Fruit fly (Drosophila melanogaster) whole organism, embryonic: ENCODE results near the gene fend.

ENCODE experiments used
- Awh ChIP-seq: fragments of 200-800 bp; sonication (Bioruptor generic); IDR thresholded peaks from 2 replicates; pipeline ENCODE4, ENCODE4 v1.3.6; 2022; ENCODE audit warnings: missing biosample characterization, missing genetic modification characterization
- Bdp1 ChIP-seq: fragments of 200-800 bp; sonication (Bioruptor generic); optimal IDR thresholded peaks from 3 replicates; lab custom pipeline; 2016; ENCODE audit warnings: missing biosample characterization, missing genetic modification characterization
- Blimp-1 ChIP-seq: fragments of 200-800 bp; sonication (Bioruptor generic); optimal IDR thresholded peaks from 3 replicates; lab custom pipeline; 2018; ENCODE audit warnings: missing biosample characterization, missing genetic modification characterization, mild to moderate bottlenecking, moderate library complexity, missing genetic modification reagents
- CG1233 ChIP-seq: fragments of 200-800 bp; sonication (Bioruptor generic); optimal IDR thresholded peaks from 4 replicates; lab custom pipeline; 2018; ENCODE audit warnings: missing biosample characterization, mild to moderate bottlenecking, missing genetic modification characterization
- CG12391 ChIP-seq: fragments of 200-800 bp; sonication (Bioruptor generic); optimal IDR thresholded peaks from 3 replicates; lab custom pipeline; 2018; ENCODE audit warnings: missing biosample characterization, mild to moderate bottlenecking, missing genetic modification characterization, moderate library complexity
- CG13287 ChIP-seq: fragments of 200-800 bp; sonication (Bioruptor generic); IDR thresholded peaks from 2 replicates; pipeline ENCODE4 v1.3.6; 2022; ENCODE audit warnings: missing biosample characterization, missing genetic modification characterization; ENCODE audit not compliant: partially characterized antibody
- CG14050 ChIP-seq: fragments of 200-800 bp; sonication (Bioruptor generic); IDR thresholded peaks from 3 replicates; pipeline ENCODE4 v1.3.6; 2022; ENCODE audit warnings: missing biosample characterization, missing genetic modification characterization
- CG1529 ChIP-seq: fragments of 200-800 bp; sonication (Bioruptor generic); optimal IDR thresholded peaks from 3 replicates; lab custom pipeline; 2018; ENCODE audit warnings: missing biosample characterization, missing genetic modification characterization
- CG1792 ChIP-seq: fragments of 200-800 bp; sonication (Bioruptor generic); optimal IDR thresholded peaks from 2 replicates; lab custom pipeline; 2016; ENCODE audit warnings: missing biosample characterization, missing genetic modification characterization
- CG1832 ChIP-seq: fragments of 200-800 bp; sonication (Bioruptor generic); optimal IDR thresholded peaks from 2 replicates; lab custom pipeline; 2017; ENCODE audit warnings: missing biosample characterization, mild to moderate bottlenecking, missing genetic modification characterization, inconsistent platforms
- CG30020 ChIP-seq: fragments of 200-800 bp; optimal IDR thresholded peaks from 2 replicates; lab custom pipeline; 2019; ENCODE audit warnings: missing biosample characterization, mild to moderate bottlenecking, missing genetic modification characterization, moderate library complexity
- CG42726 ChIP-seq: fragments of 200-800 bp; sonication (Bioruptor generic); IDR thresholded peaks from 2 replicates; pipeline ENCODE4 v1.3.6; 2022; ENCODE audit warnings: missing biosample characterization, missing genetic modification characterization; ENCODE audit not compliant: partially characterized antibody
- CG5180 ChIP-seq: fragments of 200-800 bp; sonication (Bioruptor generic); optimal IDR thresholded peaks from 3 replicates; lab custom pipeline; 2017; ENCODE audit warnings: missing biosample characterization, missing genetic modification characterization, mild to moderate bottlenecking, moderate library complexity, missing genetic modification reagents
- CG6175 ChIP-seq: fragments of 200-800 bp; sonication (Bioruptor generic); IDR thresholded peaks from 3 replicates; pipeline ENCODE4 v1.3.6; 2022; ENCODE audit warnings: missing biosample characterization, missing genetic modification characterization
- CG8290 ChIP-seq, 3 experiments: fragments of 200-800 bp; sonication (Bioruptor generic); optimal IDR thresholded peaks; 2 replicates each; lab custom pipeline; 2016 to 2019; ENCODE audit warnings: missing biosample characterization in 3 of 3, missing genetic modification characterization in 3 of 3, mild to moderate bottlenecking in 2 of 3, moderate library complexity in 1 of 3
- CG9727 ChIP-seq: fragments of 200-800 bp; sonication (Bioruptor generic); optimal IDR thresholded peaks from 3 replicates; lab custom pipeline; 2017; ENCODE audit warnings: missing biosample characterization, mild to moderate bottlenecking, missing genetic modification characterization
- CHES-1-like ChIP-seq: fragments of 200-800 bp; sonication (Bioruptor generic); optimal IDR thresholded peaks from 2 replicates; lab custom pipeline; 2016; ENCODE audit warnings: missing biosample characterization, missing genetic modification characterization
- Drgx ChIP-seq: fragments of 200-800 bp; sonication (Bioruptor generic); IDR thresholded peaks from 2 replicates; pipeline ENCODE4 v1.3.6; 2022; ENCODE audit warnings: missing biosample characterization, missing genetic modification characterization
- Fer2 ChIP-seq: fragments of 200-800 bp; sonication (Bioruptor generic); optimal IDR thresholded peaks from 2 replicates; lab custom pipeline; 2018; ENCODE audit warnings: missing biosample characterization, mild to moderate bottlenecking, missing genetic modification characterization, moderate library complexity
- Hr3 ChIP-seq: fragments of 200-800 bp; sonication (Bioruptor generic); optimal IDR thresholded peaks from 3 replicates; lab custom pipeline; 2016; ENCODE audit warnings: missing biosample characterization, missing genetic modification characterization
- Hr78 ChIP-seq, 2 experiments: fragments of 200-800 bp in 1 of 2; fragments of >200 bp in 1 of 2; sonication (Bioruptor generic) in 1 of 2; optimal IDR thresholded peaks; 2 replicates each; lab custom pipeline; 2017 to 2019; ENCODE audit warnings: missing biosample characterization in 2 of 2, missing genetic modification characterization in 2 of 2, mild to moderate bottlenecking in 1 of 2, moderate library complexity in 1 of 2
- Max ChIP-seq: fragments of 200-800 bp; sonication (Bioruptor generic); optimal IDR thresholded peaks from 2 replicates; lab custom pipeline; 2016; ENCODE audit warnings: missing biosample characterization, mild to moderate bottlenecking, missing genetic modification characterization
- Sox100B ChIP-seq: fragments of 200-800 bp; sonication (Bioruptor generic); optimal IDR thresholded peaks from 3 replicates; lab custom pipeline; 2018; ENCODE audit warnings: missing biosample characterization, mild to moderate bottlenecking, missing genetic modification characterization
- Sry-δ ChIP-seq: fragments of 200-800 bp; sonication (Bioruptor generic); optimal IDR thresholded peaks from 2 replicates; lab custom pipeline; 2016; ENCODE audit warnings: missing biosample characterization, missing genetic modification characterization
- Ssrp ChIP-seq: fragments of 200-800 bp; sonication (Bioruptor generic); optimal IDR thresholded peaks from 2 replicates; lab custom pipeline; 2018; ENCODE audit warnings: missing biosample characterization, mild to moderate bottlenecking, missing genetic modification characterization, moderate library complexity
- Trl ChIP-seq, 3 experiments: fragments of >200 bp in 2 of 3; fragments of 200-800 bp in 1 of 3; sonication (Bioruptor generic) in 1 of 3; optimal IDR thresholded peaks; 2 replicates in 1 of 3; 3 replicates in 2 of 3; lab custom pipeline; 2016 to 2017; ENCODE audit warnings: missing biosample characterization in 1 of 3, missing genetic modification characterization in 1 of 3
- bab2 ChIP-seq: fragments of 200-800 bp; sonication (Bioruptor generic); optimal IDR thresholded peaks from 2 replicates; lab custom pipeline; 2016; ENCODE audit warnings: missing biosample characterization, missing genetic modification characterization
- cas ChIP-seq: fragments of 200-800 bp; sonication (Bioruptor generic); IDR thresholded peaks from 2 replicates; pipeline ENCODE4 v1.3.6; 2022; ENCODE audit warnings: missing biosample characterization, missing genetic modification characterization
- caup ChIP-seq: fragments of 200-800 bp; sonication (Bioruptor generic); optimal IDR thresholded peaks from 3 replicates; lab custom pipeline; 2017; ENCODE audit warnings: missing biosample characterization, mild to moderate bottlenecking, missing genetic modification characterization, moderate library complexity; ENCODE audit not compliant: severe bottlenecking
- croc ChIP-seq: fragments of 200-800 bp; sonication (Bioruptor generic); conservative IDR thresholded peaks from 3 replicates; pipeline ENCODE4 v1.3.6; 2022; ENCODE audit warnings: missing biosample characterization, missing genetic modification characterization
- dimm ChIP-seq: fragments of 200-800 bp; sonication (Bioruptor generic); IDR thresholded peaks from 2 replicates; pipeline ENCODE4 v1.3.6; 2022; ENCODE audit warnings: missing biosample characterization, missing genetic modification characterization
- dysf ChIP-seq: fragments of 200-800 bp; sonication (Bioruptor generic); IDR thresholded peaks from 3 replicates; pipeline ENCODE4 v1.3.6; 2022; ENCODE audit warnings: missing biosample characterization, missing genetic modification characterization
- fd96Cb ChIP-seq: fragments of 200-800 bp; sonication (Bioruptor generic); optimal IDR thresholded peaks from 2 replicates; lab custom pipeline; 2018; ENCODE audit warnings: missing biosample characterization, mild to moderate bottlenecking, missing genetic modification characterization, moderate library complexity
- gro ChIP-seq: fragments of 200-800 bp; sonication (Bioruptor generic); optimal IDR thresholded peaks from 2 replicates; lab custom pipeline; 2016; ENCODE audit warnings: missing biosample characterization, missing genetic modification characterization
- hkb ChIP-seq, 2 experiments: fragments of 200-800 bp in 1 of 2; fragments of >200 bp in 1 of 2; sonication (Bioruptor generic) in 1 of 2; IDR thresholded peaks in 1 of 2; optimal IDR thresholded peaks in 1 of 2; 2 replicates each; pipeline versions ENCODE4 v1.3.6 to Lab custom; 2017 to 2022; ENCODE audit warnings: missing biosample characterization in 1 of 2, missing genetic modification characterization in 1 of 2
- insv ChIP-seq, 2 experiments: fragments of 200-800 bp; sonication (Bioruptor generic); optimal IDR thresholded peaks; 3 replicates each; lab custom pipeline; 2016 to 2018; ENCODE audit warnings: missing biosample characterization in 2 of 2, missing genetic modification characterization in 2 of 2
- kah ChIP-seq: fragments of 200-800 bp; sonication (Bioruptor generic); optimal IDR thresholded peaks from 2 replicates; lab custom pipeline; 2018; ENCODE audit warnings: missing biosample characterization, mild to moderate bottlenecking, missing genetic modification characterization
- ken ChIP-seq: fragments of 200-800 bp; sonication (Bioruptor generic); IDR thresholded peaks from 3 replicates; pipeline ENCODE4 v1.3.6; 2022; ENCODE audit warnings: missing biosample characterization, missing genetic modification characterization
- kni ChIP-seq: fragments of 200-800 bp; sonication (Bioruptor generic); optimal IDR thresholded peaks from 3 replicates; lab custom pipeline; 2017; ENCODE audit warnings: mild to moderate bottlenecking, missing biosample characterization, missing genetic modification reagents, missing genetic modification characterization
- pfk ChIP-seq: fragments of 200-800 bp; sonication (Bioruptor generic); optimal IDR thresholded peaks from 2 replicates; lab custom pipeline; 2018; ENCODE audit warnings: missing biosample characterization, mild to moderate bottlenecking, missing genetic modification characterization, moderate library complexity
- phol ChIP-seq: fragments of 200-800 bp; sonication (Bioruptor generic); optimal IDR thresholded peaks from 3 replicates; lab custom pipeline; 2018; ENCODE audit warnings: missing biosample characterization, mild to moderate bottlenecking, missing genetic modification characterization, moderate library complexity
- pita ChIP-seq: fragments of 200-800 bp; sonication (Bioruptor generic); optimal IDR thresholded peaks from 2 replicates; lab custom pipeline; 2017; ENCODE audit warnings: missing biosample characterization, mild to moderate bottlenecking, missing genetic modification characterization
- pum ChIP-seq: fragments of 200-800 bp; sonication (Bioruptor generic); optimal IDR thresholded peaks from 2 replicates; lab custom pipeline; 2016; ENCODE audit warnings: missing biosample characterization, missing genetic modification characterization
- sc ChIP-seq, 3 experiments: fragments of >200 bp in 2 of 3; fragments of 200-800 bp in 1 of 3; sonication (Bioruptor generic) in 1 of 3; optimal IDR thresholded peaks; 2 replicates in 2 of 3; 3 replicates in 1 of 3; lab custom pipeline; 2017; ENCODE audit warnings: mild to moderate bottlenecking in 1 of 3, missing biosample characterization in 1 of 3, missing genetic modification characterization in 1 of 3, missing genetic modification reagents in 1 of 3
- sens ChIP-seq: fragments of 200-800 bp; sonication (Bioruptor generic); peaks from one replicate; lab custom pipeline; 2016; ENCODE audit warnings: missing biosample characterization, missing genetic modification characterization
- tgo ChIP-seq: fragments of 200-800 bp; sonication (Bioruptor generic); IDR thresholded peaks from 3 replicates; pipeline ENCODE4 v1.3.6; 2022; ENCODE audit warnings: missing biosample characterization, missing genetic modification characterization
- wdn ChIP-seq: fragments of 200-800 bp; sonication (Bioruptor generic); IDR thresholded peaks from 2 replicates; pipeline ENCODE4 v1.3.6; 2022; ENCODE audit warnings: missing biosample characterization, missing genetic modification characterization
- z ChIP-seq: fragments of 200-800 bp; sonication (Bioruptor generic); IDR thresholded peaks from 3 replicates; pipeline ENCODE4 v1.3.6; 2022; ENCODE audit warnings: missing biosample characterization, missing genetic modification characterization

Gene fend

dm6 chrX:9141219-9141618 lies 6.3 kb upstream of the fend start (continued):
- TF ChIP-seq hkb (optimal IDR thresholded peaks at IDR 0.05; lab: Kevin White, UChicago) (no peak), hkb (GFP tag; IDR thresholded peaks at IDR 0.05; lab: Robert Waterston, UW) (peak; percentile 82), cas (no peak), CG6175 (peak; percentile 71; the same call in 1 of the 3 replicates), Max (GFP tag; lab: Kevin White, UChicago) (no peak), Drgx (GFP tag; lab: Robert Waterston, UW) (peak; percentile 87), wdn (GFP tag; lab: Robert Waterston, UW) (peak; percentile 58; the same call in 1 of the 2 replicates), sens (GFP tag; lab: Kevin White, UChicago) (peak; percentile 94), Trl (optimal IDR thresholded peaks at IDR 0.05; lab: Kevin White, UChicago) (no peak), Trl (GFP tag; optimal IDR thresholded peaks at IDR 0.05; lab: Kevin White, UChicago) (peak; percentile 74), CG14050 (GFP tag; lab: Robert Waterston, UW) (peak; percentile 75), Bdp1 (GFP tag; lab: Kevin White, UChicago) (peak; percentile 22), insv (GFP tag; optimal IDR thresholded peaks at IDR 0.05; lab: Kevin White, UChicago) (peak in 1 of 2 experiments; percentile 21), bab2 (GFP tag; lab: Kevin White, UChicago) (peak; percentile 71), pfk (no peak), CG8290 (GFP tag; optimal IDR thresholded peaks at IDR 0.05; lab: Kevin White, UChicago) (peak; percentile 61), CG8290 (tag; optimal IDR thresholded peaks at IDR 0.05; lab: Kevin White, UChicago) (peak in 1 of 2 experiments; percentile 8), CG13287 (GFP tag; lab: Robert Waterston, UW) (no peak), Sry-δ (GFP tag; lab: Kevin White, UChicago) (peak; percentile 39), CHES-1-like (GFP tag; lab: Kevin White, UChicago) (peak; percentile 59), Ssrp (tag; lab: Kevin White, UChicago) (peak; percentile 74), pum (GFP tag; lab: Kevin White, UChicago) (peak; percentile 77), CG5180 (GFP tag; lab: Kevin White, UChicago) (peak; percentile 71), fd96Cb (tag; lab: Kevin White, UChicago) (peak; percentile 76), CG42726 (GFP tag; lab: Robert Waterston, UW) (no peak), z (GFP tag; lab: Robert Waterston, UW) (peak; percentile 25; the same call in 1 of the 3 replicates), Awh (GFP tag; lab: Robert Waterston, UW) (peak; percentile 81), CG9727 (GFP tag; lab: Kevin White, UChicago) (peak; percentile 74), caup (no peak), gro (GFP tag; lab: Kevin White, UChicago) (no peak), Hr78 (GFP tag; optimal IDR thresholded peaks at IDR 0.05; lab: Kevin White, UChicago) (no peak), kah (peak; percentile 18), phol (peak; percentile 72), sc (optimal IDR thresholded peaks at IDR 0.05; lab: Kevin White, UChicago) (no peak), sc (GFP tag; optimal IDR thresholded peaks at IDR 0.05; lab: Kevin White, UChicago) (peak; percentile 40), Blimp-1 (GFP tag; lab: Kevin White, UChicago) (peak; percentile 67), dysf (GFP tag; lab: Robert Waterston, UW) (peak; percentile 89), CG1792 (GFP tag; lab: Kevin White, UChicago) (peak; percentile 63), CG1832 (GFP tag; lab: Kevin White, UChicago) (no peak), CG30020 (tag; lab: Kevin White, UChicago) (peak; percentile 45), dimm (GFP tag; lab: Robert Waterston, UW) (peak; percentile 56; the same call in 1 of the 2 replicates), Hr3 (GFP tag; lab: Kevin White, UChicago) (peak; percentile 65), ken (GFP tag; lab: Robert Waterston, UW) (peak; percentile 84), CG12391 (peak; percentile 65), Fer2 (tag; lab: Kevin White, UChicago) (peak; percentile 34), CG1529 (GFP tag; lab: Kevin White, UChicago) (peak; percentile 45), pita (no peak), kni (peak; percentile 34), tgo (GFP tag; lab: Robert Waterston, UW) (peak; percentile 80), Sox100B (GFP tag; lab: Kevin White, UChicago) (no peak), croc (GFP tag; lab: Robert Waterston, UW) (peak; percentile 75), CG1233 (GFP tag; lab: Kevin White, UChicago) (peak; percentile 66)
